Worm (Caenorhabditis elegans) whole organism, early embryonic: ENCODE results near the gene nhr-27.
A peak's percentile ranks its signal among the peaks of the same experiment; 100 is the strongest.

Experiments
- B0310.2 ChIP-seq: sonication (generic microtip); optimal IDR thresholded peaks from 2 replicates; lab custom pipeline; 2016; ENCODE audit warnings: mild to moderate bottlenecking, missing genetic modification characterization, missing compliant biosample characterization
- F13C5.2 ChIP-seq: sonication (generic microtip); optimal IDR thresholded peaks from 2 replicates; lab custom pipeline; 2017; ENCODE audit warnings: mild to moderate bottlenecking, missing genetic modification characterization, inconsistent platforms, missing compliant biosample characterization
- aly-1 ChIP-seq: sonication (generic microtip); optimal IDR thresholded peaks from 2 replicates; lab custom pipeline; 2016; ENCODE audit warnings: missing genetic modification characterization, missing compliant biosample characterization
- ama-1 ChIP-seq: fragments of 150-350 bp; optimal IDR thresholded peaks from 2 replicates; lab custom pipeline; 2014
- ceh-13 ChIP-seq: fragments of 200-800 bp; sonication (Bioruptor generic); optimal IDR thresholded peaks from 2 replicates; lab custom pipeline; 2018; ENCODE audit warnings: mild to moderate bottlenecking, missing genetic modification characterization, missing compliant biosample characterization
- ceh-36 ChIP-seq: sonication (generic microtip); optimal IDR thresholded peaks from 2 replicates; lab custom pipeline; 2016; ENCODE audit warnings: missing genetic modification characterization, inconsistent platforms, missing compliant biosample characterization
- ets-7 ChIP-seq: sonication (generic microtip); optimal IDR thresholded peaks from 2 replicates; lab custom pipeline; 2016; ENCODE audit warnings: missing genotype, missing genetic modification characterization, missing compliant biosample characterization
- flt-1 ChIP-seq: fragments of 200-800 bp; sonication (Bioruptor generic); IDR thresholded peaks from 2 replicates; pipeline ENCODE4 v1.3.6; 2022; ENCODE audit warnings: missing genetic modification characterization, missing compliant biosample characterization
- hmbx-1 ChIP-seq: sonication (generic microtip); optimal IDR thresholded peaks from 2 replicates; lab custom pipeline; 2016; ENCODE audit warnings: mild to moderate bottlenecking, missing genetic modification characterization, missing compliant biosample characterization
- hmg-4 ChIP-seq: fragments of 200-800 bp; sonication (Bioruptor generic); optimal IDR thresholded peaks from 2 replicates; lab custom pipeline; 2018; ENCODE audit warnings: mild to moderate bottlenecking, missing genetic modification characterization, missing compliant biosample characterization
- hnd-1 ChIP-seq: sonication (generic microtip); optimal IDR thresholded peaks from 2 replicates; lab custom pipeline; 2016; ENCODE audit warnings: missing genetic modification characterization, missing compliant biosample characterization
- pes-1 ChIP-seq: fragments of 200-800 bp; sonication (Bioruptor generic); IDR thresholded peaks from 2 replicates; pipeline ENCODE4 v1.3.6; 2022; ENCODE audit warnings: missing genetic modification reagents, missing genetic modification characterization, missing compliant biosample characterization
- scrt-1 ChIP-seq: fragments of 200-800 bp; sonication (Bioruptor generic); IDR thresholded peaks from 2 replicates; pipeline ENCODE4 v1.3.6; 2022; ENCODE audit warnings: missing genetic modification characterization, missing compliant biosample characterization
- sea-1 ChIP-seq: fragments of 200-800 bp; sonication (Bioruptor generic); conservative IDR thresholded peaks from 2 replicates; pipeline ENCODE4 v1.3.6; 2022; ENCODE audit warnings: missing genetic modification characterization, missing compliant biosample characterization
- tbx-11 ChIP-seq: fragments of 200-800 bp; sonication (Bioruptor generic); IDR thresholded peaks from 2 replicates; pipeline ENCODE4 v1.3.6; 2022; ENCODE audit warnings: missing genetic modification characterization, missing compliant biosample characterization
- tbx-37 ChIP-seq: fragments of 200-800 bp; sonication (Bioruptor generic); conservative IDR thresholded peaks from 2 replicates; pipeline ENCODE4 v1.3.6; 2022; ENCODE audit warnings: missing genetic modification reagents, missing genetic modification characterization, missing compliant biosample characterization
- tra-4 ChIP-seq: sonication (generic microtip); optimal IDR thresholded peaks from 2 replicates; lab custom pipeline; 2017; ENCODE audit warnings: missing genetic modification characterization, missing compliant biosample characterization

The nhr-27 gene

DNA sequence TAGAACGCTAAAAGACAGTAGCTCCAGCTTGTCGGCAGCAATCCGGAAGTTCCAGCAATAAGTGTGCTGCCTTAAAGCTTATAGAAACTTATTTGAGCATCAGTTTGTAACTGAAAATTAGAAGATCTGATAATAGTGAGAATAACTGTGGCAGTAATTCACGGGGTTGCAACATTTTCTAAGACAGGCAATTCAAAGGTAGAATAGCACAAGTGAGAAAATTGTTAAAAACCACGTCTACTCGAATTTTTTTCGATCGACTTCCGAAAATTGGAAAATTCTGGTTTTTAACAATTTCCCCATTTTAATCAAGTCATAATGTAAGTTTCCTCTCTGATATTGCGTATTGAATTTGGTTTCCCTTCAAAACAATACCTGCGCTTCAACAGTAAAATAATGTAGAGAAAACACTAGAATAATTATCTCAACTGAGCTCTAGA is 114.9 kb downstream of the nhr-27 start:
- TF ChIP-seq hnd-1 (tag; lab: Kevin White, UChicago) (no peak), pes-1 (GFP tag; lab: Robert Waterston, UW) (no peak; the same call in none of the 2 replicates), tra-4 (no peak), hmg-4 (GFP tag; lab: Kevin White, UChicago) (no peak), aly-1 (peak; percentile 66), ets-7 (tag; lab: Kevin White, UChicago) (no peak), ceh-13 (GFP tag; lab: Kevin White, UChicago) (peak; percentile 1), tbx-11 (GFP tag; lab: Robert Waterston, UW) (0 out of 2 replicates have a peak, but pooled peaks have one; percentile 31), ceh-36 (tag; lab: Kevin White, UChicago) (no peak), sea-1 (no peak; the same call in 1 of the 2 replicates), ama-1 (lab: Kevin White, UChicago) (peak; percentile 89), flt-1 (peak; percentile 31; the same call in 1 of the 2 replicates), B0310.2 (peak; percentile 61), tbx-37 (GFP tag; lab: Robert Waterston, UW) (0 out of 2 replicates have a peak, but pooled peaks have one; percentile 8), hmbx-1 (tag; lab: Kevin White, UChicago) (no peak), F13C5.2 (no peak), scrt-1 (GFP tag; lab: Robert Waterston, UW) (peak; percentile 37; the same call in 1 of the 2 replicates)

DNA sequence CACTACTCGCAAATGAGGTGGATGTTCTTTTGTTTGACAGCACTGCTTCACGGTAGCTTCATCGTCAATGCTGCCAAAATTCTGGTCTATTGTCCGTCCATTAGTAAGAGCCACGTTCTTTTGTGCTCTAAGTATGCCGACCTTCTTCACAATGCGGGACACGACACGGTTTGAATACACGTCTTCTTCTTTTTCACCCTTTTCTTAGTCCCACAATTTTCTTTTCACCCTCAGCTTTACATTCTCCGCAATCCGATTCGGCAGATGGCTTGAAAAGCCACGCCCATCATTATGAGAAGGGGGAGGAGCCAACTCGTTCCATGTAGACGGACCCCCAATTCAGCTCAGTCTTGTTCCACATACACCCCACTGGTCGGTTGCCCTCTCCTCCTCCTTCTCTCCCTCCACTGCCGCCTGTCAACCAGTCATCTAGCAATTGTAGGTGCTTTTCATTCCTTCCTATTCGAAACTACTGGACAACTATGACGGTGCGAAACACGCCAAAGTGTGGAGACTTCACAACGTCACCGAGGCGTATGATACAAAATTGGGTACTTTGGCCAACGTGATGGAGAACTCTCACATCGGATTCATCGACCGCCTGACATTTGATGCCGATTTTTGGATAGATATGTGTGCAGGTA is 116.3 kb downstream of the nhr-27 start:
- TF ChIP-seq aly-1, result peak; percentile 71
- no peak for TF ChIP-seq tra-4
- TF ChIP-seq ceh-13 (GFP tag; lab: Kevin White, UChicago), result no peak
- no peak for TF ChIP-seq hmbx-1 (tag; lab: Kevin White, UChicago)
- TF ChIP-seq F13C5.2, result peak; percentile 63
- TF ChIP-seq ama-1 (lab: Kevin White, UChicago), result peak; percentile 96
- peak; percentile 66 for TF ChIP-seq hmg-4 (GFP tag; lab: Kevin White, UChicago)
- TF ChIP-seq sea-1, result no peak
- 0 out of 2 replicates have a peak, but pooled peaks have one; percentile 34 for TF ChIP-seq tbx-11 (GFP tag; lab: Robert Waterston, UW)
- TF ChIP-seq flt-1, result no peak
- no peak for TF ChIP-seq hnd-1 (tag; lab: Kevin White, UChicago)
- peak; percentile 18; the same call in 1 of the 2 replicates for TF ChIP-seq pes-1 (GFP tag; lab: Robert Waterston, UW)
- 0 out of 2 replicates have a peak, but pooled peaks have one; percentile 39 for TF ChIP-seq scrt-1 (GFP tag; lab: Robert Waterston, UW)
- TF ChIP-seq ceh-36 (tag; lab: Kevin White, UChicago), result no peak
- TF ChIP-seq B0310.2, result no peak
- no peak for TF ChIP-seq tbx-37 (GFP tag; lab: Robert Waterston, UW)
- TF ChIP-seq ets-7 (tag; lab: Kevin White, UChicago), result no peak

DNA sequence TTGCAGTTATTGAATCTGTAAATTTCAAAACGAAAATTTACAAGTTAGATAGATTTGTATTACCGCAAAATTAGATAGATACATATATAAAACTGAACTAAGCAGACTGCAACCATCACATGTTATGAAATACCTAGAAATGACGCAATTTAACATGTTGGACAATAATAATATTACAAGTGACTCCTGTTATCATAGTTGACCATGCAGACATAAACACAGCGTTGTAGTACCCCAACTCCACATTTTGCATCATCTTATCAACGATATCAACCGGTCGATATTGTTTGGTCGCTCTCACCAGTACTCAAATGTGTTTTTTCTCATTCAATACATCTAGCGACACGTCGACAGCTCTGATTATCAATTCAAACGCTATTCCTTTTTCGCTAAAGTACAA is 116.8 kb downstream of the nhr-27 start, which contains the start of gene ugt-50:
Gene ugt-50 (plus strand): TSS at position 268 of the 400 bp plus-strand sequence.
- no peak for TF ChIP-seq hnd-1 (tag; lab: Kevin White, UChicago)
- TF ChIP-seq hmg-4 (GFP tag; lab: Kevin White, UChicago), result no peak

DNA sequence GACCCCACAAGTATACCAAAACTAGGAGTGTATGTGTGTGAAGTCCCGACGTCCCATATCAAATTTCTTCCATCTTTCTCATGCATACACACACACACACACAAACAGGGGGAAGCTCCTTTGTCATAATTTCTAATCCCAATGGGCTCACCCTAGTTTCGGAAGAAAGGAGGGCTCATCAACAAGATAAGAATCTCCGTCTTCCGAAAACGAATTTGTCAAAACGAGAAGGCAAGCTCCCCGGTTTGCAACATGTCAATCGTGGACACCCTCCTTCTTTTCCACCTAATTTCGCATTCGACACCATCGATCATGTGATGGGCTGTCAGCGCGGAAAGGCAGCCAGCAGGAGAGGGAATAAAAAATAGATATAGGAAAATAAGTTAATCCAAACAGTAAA is 117.8 kb downstream of the nhr-27 start:
- TF ChIP-seq hmbx-1 (tag; lab: Kevin White, UChicago) (no peak), pes-1 (GFP tag; lab: Robert Waterston, UW) (no peak)

DNA sequence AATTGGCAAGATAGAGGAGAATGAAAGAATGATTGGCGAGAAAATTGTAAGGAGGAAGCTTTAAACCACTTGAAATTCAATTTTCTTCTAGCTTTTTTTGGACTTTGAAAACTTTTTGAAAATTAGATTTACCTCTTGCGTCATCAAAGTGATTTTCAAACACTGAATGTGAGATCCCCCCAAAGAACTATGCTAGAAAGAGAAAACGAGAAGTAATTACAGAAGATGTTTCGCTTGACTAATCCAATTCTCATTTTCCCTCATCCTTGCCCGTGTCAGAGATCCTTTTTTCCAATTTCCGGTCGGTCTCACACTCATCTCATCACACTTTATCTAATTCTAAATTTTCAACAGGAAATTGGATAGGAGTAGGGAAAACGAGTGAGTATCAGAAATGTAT is 118.2 kb downstream of the nhr-27 start:
- no peak for TF ChIP-seq F13C5.2
- TF ChIP-seq tbx-11 (GFP tag; lab: Robert Waterston, UW), result no peak
- TF ChIP-seq B0310.2, result no peak
- no peak for TF ChIP-seq ama-1 (lab: Kevin White, UChicago)
- no peak for TF ChIP-seq ceh-13 (GFP tag; lab: Kevin White, UChicago)
- TF ChIP-seq ets-7 (tag; lab: Kevin White, UChicago), result no peak
- no peak for TF ChIP-seq hnd-1 (tag; lab: Kevin White, UChicago)
- no peak for TF ChIP-seq hmg-4 (GFP tag; lab: Kevin White, UChicago)
- TF ChIP-seq ceh-36 (tag; lab: Kevin White, UChicago), result no peak
- no peak for TF ChIP-seq aly-1
- TF ChIP-seq tbx-37 (GFP tag; lab: Robert Waterston, UW), result no peak
- no peak for TF ChIP-seq tra-4
- TF ChIP-seq pes-1 (GFP tag; lab: Robert Waterston, UW), result no peak
- TF ChIP-seq hmbx-1 (tag; lab: Kevin White, UChicago), result no peak
- no peak for TF ChIP-seq sea-1
- no peak for TF ChIP-seq scrt-1 (GFP tag; lab: Robert Waterston, UW)
- no peak for TF ChIP-seq flt-1

DNA sequence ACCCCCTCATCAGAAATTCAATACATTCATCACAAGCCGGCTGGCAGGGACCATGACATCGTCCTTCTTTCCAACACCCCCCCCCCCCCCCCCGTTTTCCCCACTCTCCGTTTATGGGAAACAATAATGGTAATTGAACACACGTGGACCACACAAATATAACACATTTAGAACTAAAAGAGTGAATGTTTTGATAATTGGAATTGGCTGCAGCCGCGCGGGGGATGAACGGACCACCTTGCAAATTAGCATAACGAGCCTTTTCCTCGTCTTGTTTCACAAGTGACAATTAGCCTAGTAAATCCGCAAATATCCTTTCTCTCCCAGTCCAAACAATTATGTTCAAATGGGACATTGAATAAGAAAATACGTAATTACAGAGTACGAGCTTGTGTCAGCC is 119.5 kb downstream of the nhr-27 start:
- TF ChIP-seq hmg-4 (GFP tag; lab: Kevin White, UChicago) (peak; percentile 59), ets-7 (tag; lab: Kevin White, UChicago) (no peak), ceh-36 (tag; lab: Kevin White, UChicago) (peak; percentile 10), hnd-1 (tag; lab: Kevin White, UChicago) (no peak)

DNA sequence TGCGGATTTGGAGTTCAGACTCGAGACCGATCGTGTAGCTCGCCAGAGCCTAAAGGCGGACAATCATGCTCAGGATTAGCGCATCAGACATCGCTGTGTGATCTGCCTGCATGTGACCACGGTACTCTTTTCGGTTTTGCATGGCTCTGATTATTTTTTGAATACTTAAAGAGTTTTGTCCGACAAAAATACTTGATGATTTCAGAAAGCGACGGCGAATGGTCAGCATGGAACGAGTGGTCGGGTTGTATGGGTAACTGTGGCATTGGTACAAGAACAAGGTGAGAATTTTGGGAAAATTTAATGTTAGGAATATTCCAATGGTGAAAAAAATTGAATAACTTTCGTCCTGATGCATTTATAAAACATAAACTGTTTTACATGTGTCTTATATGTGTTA is 120.6 kb downstream of the nhr-27 start:
- TF ChIP-seq hnd-1 (tag; lab: Kevin White, UChicago) (no peak), ceh-36 (tag; lab: Kevin White, UChicago) (no peak), ama-1 (lab: Kevin White, UChicago) (no peak), F13C5.2 (no peak), tbx-11 (GFP tag; lab: Robert Waterston, UW) (no peak), hmbx-1 (tag; lab: Kevin White, UChicago) (no peak), hmg-4 (GFP tag; lab: Kevin White, UChicago) (no peak), sea-1 (no peak), tbx-37 (GFP tag; lab: Robert Waterston, UW) (no peak), pes-1 (GFP tag; lab: Robert Waterston, UW) (no peak), flt-1 (no peak), scrt-1 (GFP tag; lab: Robert Waterston, UW) (no peak)
